Fruit fly (Drosophila melanogaster) whole organism, prepupa: ENCODE data around the gene sls.
A peak's percentile ranks its signal among the peaks of the same experiment; 100 is the strongest.

Experiments
- Blimp-1 ChIP-seq: fragments of 200-800 bp; sonication (Bioruptor generic); optimal IDR thresholded peaks from 3 replicates; lab custom pipeline; 2017; ENCODE audit warnings: missing biosample characterization, missing genetic modification characterization, mild to moderate bottlenecking, moderate library complexity, missing genetic modification reagents
- CG10631 ChIP-seq: fragments of 200-800 bp; sonication (Bioruptor generic); optimal IDR thresholded peaks from 2 replicates; lab custom pipeline; 2016; ENCODE audit warnings: missing biosample characterization, missing genetic modification characterization
- CG10669 ChIP-seq: fragments of 200-800 bp; sonication (Bioruptor generic); optimal IDR thresholded peaks from 3 replicates; lab custom pipeline; 2018; ENCODE audit warnings: missing biosample characterization, mild to moderate bottlenecking, missing genetic modification characterization, moderate library complexity
- CG11294 ChIP-seq: fragments of 200-800 bp; sonication (Bioruptor generic); IDR thresholded peaks from 2 replicates; pipeline ENCODE4 v1.3.6; 2022; ENCODE audit warnings: missing biosample characterization, missing genetic modification characterization
- CG11762 ChIP-seq: fragments of 200-800 bp; sonication (Bioruptor generic); optimal IDR thresholded peaks from 3 replicates; lab custom pipeline; 2016; ENCODE audit warnings: missing biosample characterization, missing genetic modification characterization; ENCODE audit not compliant: insufficient read depth
- CG11902 ChIP-seq: fragments of 200-800 bp; sonication (Bioruptor generic); optimal IDR thresholded peaks from 3 replicates; lab custom pipeline; 2016; ENCODE audit warnings: missing biosample characterization, missing genetic modification characterization
- CG15336 ChIP-seq: fragments of 200-800 bp; sonication (Bioruptor generic); IDR thresholded peaks from 2 replicates; pipeline ENCODE4 v1.3.6; 2022; ENCODE audit warnings: missing biosample characterization, missing genetic modification characterization
- CG1621 ChIP-seq: fragments of 200-800 bp; sonication (Bioruptor generic); optimal IDR thresholded peaks from 3 replicates; lab custom pipeline; 2018; ENCODE audit warnings: missing biosample characterization, mild to moderate bottlenecking, missing genetic modification characterization
- CG16779 ChIP-seq: fragments of 200-800 bp; sonication (Bioruptor generic); optimal IDR thresholded peaks from 3 replicates; lab custom pipeline; 2017; ENCODE audit warnings: missing biosample characterization, mild to moderate bottlenecking, missing genetic modification characterization
- CG3032 ChIP-seq: fragments of 200-800 bp; optimal IDR thresholded peaks from 2 replicates; lab custom pipeline; 2019; ENCODE audit warnings: missing biosample characterization, mild to moderate bottlenecking, missing genetic modification characterization, moderate library complexity
- CG31627 ChIP-seq: fragments of 200-800 bp; sonication (Bioruptor generic); optimal IDR thresholded peaks from 3 replicates; lab custom pipeline; 2016; ENCODE audit warnings: missing biosample characterization, missing genetic modification characterization
- CG32006 ChIP-seq: fragments of 200-800 bp; sonication (Bioruptor generic); optimal IDR thresholded peaks from 3 replicates; lab custom pipeline; 2017; ENCODE audit warnings: missing biosample characterization, mild to moderate bottlenecking, missing genetic modification characterization
- CG34406 ChIP-seq: fragments of 200-800 bp; sonication (Bioruptor generic); optimal IDR thresholded peaks from 3 replicates; lab custom pipeline; 2016; ENCODE audit warnings: missing biosample characterization, missing genetic modification characterization
- CG3919 ChIP-seq: fragments of 200-800 bp; sonication (Bioruptor generic); optimal IDR thresholded peaks from 3 replicates; lab custom pipeline; 2016; ENCODE audit warnings: missing biosample characterization, missing genetic modification characterization
- CG4318 ChIP-seq: fragments of 200-800 bp; sonication (Bioruptor generic); optimal IDR thresholded peaks from 3 replicates; lab custom pipeline; 2017; ENCODE audit warnings: missing biosample characterization, mild to moderate bottlenecking, missing genetic modification characterization
- CG6163 ChIP-seq: fragments of 200-800 bp; sonication (Bioruptor generic); IDR thresholded peaks from 3 replicates; pipeline ENCODE4 v1.3.6; 2022; ENCODE audit warnings: missing biosample characterization, missing genetic modification characterization
- CG6276 ChIP-seq: fragments of 200-800 bp; sonication (Bioruptor generic); optimal IDR thresholded peaks from 2 replicates; lab custom pipeline; 2017; ENCODE audit warnings: missing biosample characterization, mild to moderate bottlenecking, missing genetic modification characterization
- CG6792 ChIP-seq: fragments of 200-800 bp; sonication (Bioruptor generic); optimal IDR thresholded peaks from 3 replicates; lab custom pipeline; 2016; ENCODE audit warnings: missing biosample characterization, missing genetic modification characterization
- CG6808 ChIP-seq: fragments of 200-800 bp; sonication (Bioruptor generic); optimal IDR thresholded peaks from 3 replicates; lab custom pipeline; 2017; ENCODE audit warnings: missing biosample characterization, missing genetic modification characterization, mild to moderate bottlenecking, moderate library complexity, missing genetic modification reagents
- CG7368 ChIP-seq: fragments of 200-800 bp; sonication (Bioruptor generic); optimal IDR thresholded peaks from 3 replicates; lab custom pipeline; 2016; ENCODE audit warnings: missing biosample characterization, missing genetic modification characterization
- CG8119 ChIP-seq: fragments of 200-800 bp; sonication (Bioruptor generic); IDR thresholded peaks from 3 replicates; pipeline ENCODE4 v1.3.6; 2022; ENCODE audit warnings: missing biosample characterization, missing genetic modification characterization
- CG8319 ChIP-seq: fragments of 200-800 bp; sonication (Bioruptor generic); optimal IDR thresholded peaks from 3 replicates; lab custom pipeline; 2016; ENCODE audit warnings: missing biosample characterization, missing genetic modification characterization
- CG9139 ChIP-seq: fragments of 200-800 bp; sonication (Bioruptor generic); optimal IDR thresholded peaks from 3 replicates; lab custom pipeline; 2017; ENCODE audit warnings: missing biosample characterization, mild to moderate bottlenecking, missing genetic modification characterization
- Eip93F ChIP-seq: fragments of 200-800 bp; sonication (Bioruptor generic); optimal IDR thresholded peaks from 2 replicates; lab custom pipeline; 2016; ENCODE audit warnings: missing biosample characterization, mild to moderate bottlenecking, missing genetic modification characterization
- Ets21C ChIP-seq: fragments of 200-800 bp; sonication (Bioruptor generic); optimal IDR thresholded peaks from 3 replicates; lab custom pipeline; 2016; ENCODE audit warnings: missing biosample characterization, missing genetic modification characterization
- Ets96B ChIP-seq: fragments of 200-800 bp; optimal IDR thresholded peaks from 2 replicates; lab custom pipeline; 2019; ENCODE audit warnings: missing biosample characterization, mild to moderate bottlenecking, missing genetic modification characterization, moderate library complexity
- Gug ChIP-seq: fragments of 200-800 bp; sonication (Bioruptor generic); IDR thresholded peaks from 2 replicates; pipeline ENCODE4 v1.3.6; 2022; ENCODE audit warnings: missing biosample characterization, missing genetic modification characterization
- Hr38 ChIP-seq: sonication (Bioruptor generic); optimal IDR thresholded peaks from 2 replicates; lab custom pipeline; 2016; ENCODE audit warnings: missing biosample characterization, missing genetic modification characterization
- Hr39 ChIP-seq: fragments of 200-800 bp; sonication (Bioruptor generic); optimal IDR thresholded peaks from 2 replicates; lab custom pipeline; 2016; ENCODE audit warnings: missing biosample characterization, missing genetic modification characterization
- Hr4 ChIP-seq: fragments of 200-800 bp; sonication (Bioruptor generic); optimal IDR thresholded peaks from 3 replicates; lab custom pipeline; 2016; ENCODE audit warnings: missing biosample characterization, missing genetic modification characterization
- Lpt ChIP-seq: fragments of 200-800 bp; sonication (Bioruptor generic); optimal IDR thresholded peaks from 3 replicates; lab custom pipeline; 2016; ENCODE audit warnings: missing biosample characterization, missing genetic modification characterization
- Met ChIP-seq: fragments of 200-800 bp; sonication (Bioruptor generic); optimal IDR thresholded peaks from 3 replicates; lab custom pipeline; 2016; ENCODE audit warnings: missing biosample characterization, missing genetic modification characterization
- OdsH ChIP-seq: fragments of 200-800 bp; sonication (Bioruptor generic); optimal IDR thresholded peaks from 3 replicates; lab custom pipeline; 2016; ENCODE audit warnings: missing biosample characterization, missing genetic modification characterization
- Smox ChIP-seq: fragments of 200-800 bp; sonication (Bioruptor generic); optimal IDR thresholded peaks from 3 replicates; lab custom pipeline; 2016; ENCODE audit warnings: missing biosample characterization, missing genetic modification characterization
- Sox14 ChIP-seq: fragments of 200-800 bp; sonication (Bioruptor generic); optimal IDR thresholded peaks from 3 replicates; lab custom pipeline; 2016; ENCODE audit warnings: missing biosample characterization, missing genetic modification characterization
- Sox15 ChIP-seq: fragments of 200-800 bp; sonication (Bioruptor generic); optimal IDR thresholded peaks from 3 replicates; lab custom pipeline; 2016; ENCODE audit warnings: missing biosample characterization, missing genetic modification characterization
- achi ChIP-seq: fragments of 200-800 bp; sonication (Bioruptor generic); optimal IDR thresholded peaks from 3 replicates; lab custom pipeline; 2016; ENCODE audit warnings: missing biosample characterization, missing genetic modification characterization
- acj6 ChIP-seq: fragments of 200-800 bp; sonication (Bioruptor generic); optimal IDR thresholded peaks from 3 replicates; lab custom pipeline; 2016; ENCODE audit warnings: missing biosample characterization, missing genetic modification characterization
- cyc ChIP-seq: fragments of 200-800 bp; sonication (Bioruptor generic); optimal IDR thresholded peaks from 3 replicates; lab custom pipeline; 2016; ENCODE audit warnings: missing biosample characterization, missing genetic modification characterization
- dac ChIP-seq: fragments of 200-800 bp; sonication (Bioruptor generic); optimal IDR thresholded peaks from 2 replicates; lab custom pipeline; 2017; ENCODE audit warnings: missing biosample characterization, mild to moderate bottlenecking, missing genetic modification characterization
- dsx ChIP-seq: fragments of 200-800 bp; optimal IDR thresholded peaks from 3 replicates; lab custom pipeline; 2019; ENCODE audit warnings: missing biosample characterization, mild to moderate bottlenecking, missing genetic modification characterization, moderate library complexity; ENCODE audit not compliant: poor library complexity, severe bottlenecking
- eg ChIP-seq: fragments of 200-800 bp; sonication (Bioruptor generic); IDR thresholded peaks from 3 replicates; pipeline ENCODE4 v1.3.6; 2022; ENCODE audit warnings: missing biosample characterization, missing genetic modification characterization
- esn ChIP-seq: fragments of 200-800 bp; sonication (Bioruptor generic); optimal IDR thresholded peaks from 2 replicates; lab custom pipeline; 2016; ENCODE audit warnings: missing biosample characterization, mild to moderate bottlenecking, missing genetic modification characterization, moderate library complexity
- fd85E ChIP-seq: fragments of 200-800 bp; sonication (Bioruptor generic); optimal IDR thresholded peaks from 3 replicates; lab custom pipeline; 2016; ENCODE audit warnings: missing biosample characterization, missing genetic modification characterization
- fkh ChIP-seq: fragments of 200-800 bp; sonication (Bioruptor generic); optimal IDR thresholded peaks from 3 replicates; lab custom pipeline; 2017; ENCODE audit warnings: missing biosample characterization, mild to moderate bottlenecking, missing genetic modification characterization, moderate library complexity
- net ChIP-seq: fragments of 200-800 bp; sonication (Bioruptor generic); optimal IDR thresholded peaks from 3 replicates; lab custom pipeline; 2016; ENCODE audit warnings: missing biosample characterization, missing genetic modification characterization
- pdm3 ChIP-seq: fragments of 200-800 bp; sonication (Bioruptor generic); optimal IDR thresholded peaks from 3 replicates; lab custom pipeline; 2016; ENCODE audit warnings: missing biosample characterization, missing genetic modification characterization
- salr ChIP-seq, 2 experiments: fragments of 200-800 bp; sonication (Bioruptor generic); optimal IDR thresholded peaks; 3 replicates each; lab custom pipeline; 2016 to 2018; ENCODE audit warnings: missing biosample characterization in 2 of 2, missing genetic modification characterization in 2 of 2, mild to moderate bottlenecking in 1 of 2
- spab ChIP-seq: fragments of 200-800 bp; sonication (Bioruptor generic); optimal IDR thresholded peaks from 2 replicates; lab custom pipeline; 2017; ENCODE audit warnings: missing biosample characterization, mild to moderate bottlenecking, missing genetic modification characterization, missing genetic modification reagents
- ss ChIP-seq, 2 experiments: fragments of 200-800 bp; sonication (Bioruptor generic); optimal IDR thresholded peaks; 2 replicates in 1 of 2; 3 replicates in 1 of 2; lab custom pipeline; 2017 to 2018; ENCODE audit warnings: mild to moderate bottlenecking in 2 of 2, missing biosample characterization in 2 of 2, missing genetic modification characterization in 2 of 2, moderate library complexity in 1 of 2
- svp ChIP-seq: fragments of 200-800 bp; sonication (Bioruptor generic); peaks from one replicate; lab custom pipeline; 2016; ENCODE audit warnings: missing biosample characterization, missing genetic modification characterization
- topi ChIP-seq: fragments of 200-800 bp; sonication (Bioruptor generic); optimal IDR thresholded peaks from 3 replicates; lab custom pipeline; 2016; ENCODE audit warnings: missing biosample characterization, missing genetic modification characterization

The sls gene

DNA sequence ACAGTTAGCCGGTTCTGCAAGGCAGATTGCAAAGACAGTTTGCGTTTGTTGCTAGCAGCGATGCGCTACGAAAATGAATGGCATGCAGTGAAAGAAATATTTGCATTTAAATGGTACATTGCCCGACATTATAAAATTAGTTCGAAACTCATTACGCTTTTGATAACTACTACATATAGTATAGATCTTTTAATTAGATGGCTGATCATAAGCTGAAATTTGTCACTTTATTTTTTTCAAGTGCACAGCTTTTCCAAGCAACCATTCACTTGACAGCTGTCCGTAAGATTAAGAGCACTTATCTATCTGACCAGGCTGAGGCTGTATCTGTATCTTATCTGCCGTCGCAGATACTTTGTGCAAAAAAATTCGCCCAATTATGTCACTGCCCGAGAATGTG is 1.6 kb upstream of the sls start:
- peak; percentile 80 for TF ChIP-seq spab (GFP tag; lab: Kevin White, UChicago)
- TF ChIP-seq CG8319 = peak; percentile 65
- TF ChIP-seq CG11294 = peak; percentile 56; the same call in 1 of the 2 replicates
- TF ChIP-seq CG10631 = peak; percentile 55
- peak; percentile 62 to 63 for TF ChIP-seq ss (GFP tag; optimal IDR thresholded peaks at IDR 0.05; lab: Kevin White, UChicago)
- TF ChIP-seq achi (GFP tag; lab: Kevin White, UChicago) = peak; percentile 86
- peak; percentile 58 for TF ChIP-seq CG4318
- peak; percentile 46 for TF ChIP-seq Sox14
- TF ChIP-seq CG3919 = peak; percentile 88
- TF ChIP-seq CG7368 (GFP tag; lab: Kevin White, UChicago) = peak; percentile 67
- peak; percentile 83 for TF ChIP-seq CG8119
- TF ChIP-seq CG6808 (GFP tag; lab: Kevin White, UChicago) = peak; percentile 76
- TF ChIP-seq eg (GFP tag; lab: Robert Waterston, UW) = peak; percentile 85
- TF ChIP-seq CG9139 (GFP tag; lab: Kevin White, UChicago) = peak; percentile 68
- peak; percentile 63 for TF ChIP-seq topi (GFP tag; lab: Kevin White, UChicago)
- peak; percentile 77 for TF ChIP-seq CG11762 (GFP tag; lab: Kevin White, UChicago)
- TF ChIP-seq CG32006 = peak; percentile 79
- peak; percentile 8 for TF ChIP-seq Smox
- peak; percentile 43 for TF ChIP-seq CG16779 (tag; lab: Kevin White, UChicago)
- TF ChIP-seq Gug (GFP tag; lab: Robert Waterston, UW) = peak; percentile 91
- no peak for TF ChIP-seq CG31627
- TF ChIP-seq Hr39 = peak; percentile 32
- peak; percentile 43 for TF ChIP-seq CG1621 (tag; lab: Kevin White, UChicago)
- peak; percentile 87 for TF ChIP-seq CG6276
- peak; percentile 61 for TF ChIP-seq cyc (GFP tag; lab: Kevin White, UChicago)
- peak; percentile 51 for TF ChIP-seq net (GFP tag; lab: Kevin White, UChicago)
- TF ChIP-seq Sox15 (GFP tag; lab: Kevin White, UChicago) = no peak
- TF ChIP-seq fkh = no peak
- peak; percentile 57 for TF ChIP-seq Hr4 (GFP tag; lab: Kevin White, UChicago)
- TF ChIP-seq salr (GFP tag; optimal IDR thresholded peaks at IDR 0.05; lab: Kevin White, UChicago) = peak; percentile 16 to 39
- peak; percentile 45 for TF ChIP-seq dsx
- TF ChIP-seq dac (GFP tag; lab: Kevin White, UChicago) = peak; percentile 26
- TF ChIP-seq OdsH (GFP tag; lab: Kevin White, UChicago) = peak; percentile 68
- peak; percentile 27 for TF ChIP-seq acj6
- TF ChIP-seq CG3032 = peak; percentile 56
- peak; percentile 94 for TF ChIP-seq CG6163 (GFP tag; lab: Robert Waterston, UW)
- peak; percentile 84 for TF ChIP-seq Ets96B
- TF ChIP-seq Lpt = peak; percentile 13
- TF ChIP-seq Ets21C (GFP tag; lab: Kevin White, UChicago) = no peak
- TF ChIP-seq Hr38 = no peak
- TF ChIP-seq Blimp-1 = no peak
- peak; percentile 62 for TF ChIP-seq pdm3 (GFP tag; lab: Kevin White, UChicago)
- TF ChIP-seq CG34406 = peak; percentile 1
- TF ChIP-seq CG11902 (GFP tag; lab: Kevin White, UChicago) = peak; percentile 51
- peak; percentile 9 for TF ChIP-seq esn (GFP tag; lab: Kevin White, UChicago)
- TF ChIP-seq CG6792 (GFP tag; lab: Kevin White, UChicago) = peak; percentile 27
- TF ChIP-seq CG10669 = peak; percentile 86
- TF ChIP-seq Met = peak; percentile 10
- TF ChIP-seq svp = peak; percentile 79
- TF ChIP-seq fd85E = no peak
- TF ChIP-seq CG15336 (GFP tag; lab: Robert Waterston, UW) = peak; percentile 89
- no peak for TF ChIP-seq Eip93F (GFP tag; lab: Kevin White, UChicago)
